Worm (Caenorhabditis elegans) whole organism, early embryonic: ENCODE results near the gene ZK1251.3.

Source experiments
- B0310.2 ChIP-seq: sonication (generic microtip); optimal IDR thresholded peaks from 2 replicates; lab custom pipeline; 2016; ENCODE audit warnings: mild to moderate bottlenecking, missing genetic modification characterization, missing compliant biosample characterization
- F13C5.2 ChIP-seq: sonication (generic microtip); optimal IDR thresholded peaks from 2 replicates; lab custom pipeline; 2017; ENCODE audit warnings: mild to moderate bottlenecking, missing genetic modification characterization, inconsistent platforms, missing compliant biosample characterization
- aly-1 ChIP-seq: sonication (generic microtip); optimal IDR thresholded peaks from 2 replicates; lab custom pipeline; 2016; ENCODE audit warnings: missing genetic modification characterization, missing compliant biosample characterization
- ama-1 ChIP-seq: fragments of 150-350 bp; optimal IDR thresholded peaks from 2 replicates; lab custom pipeline; 2014
- ceh-13 ChIP-seq: fragments of 200-800 bp; sonication (Bioruptor generic); optimal IDR thresholded peaks from 2 replicates; lab custom pipeline; 2018; ENCODE audit warnings: mild to moderate bottlenecking, missing genetic modification characterization, missing compliant biosample characterization
- ceh-36 ChIP-seq: sonication (generic microtip); optimal IDR thresholded peaks from 2 replicates; lab custom pipeline; 2016; ENCODE audit warnings: missing genetic modification characterization, inconsistent platforms, missing compliant biosample characterization
- ets-7 ChIP-seq: sonication (generic microtip); optimal IDR thresholded peaks from 2 replicates; lab custom pipeline; 2016; ENCODE audit warnings: missing genotype, missing genetic modification characterization, missing compliant biosample characterization
- flt-1 ChIP-seq: fragments of 200-800 bp; sonication (Bioruptor generic); IDR thresholded peaks from 2 replicates; pipeline ENCODE4 v1.3.6; 2022; ENCODE audit warnings: missing genetic modification characterization, missing compliant biosample characterization
- hmbx-1 ChIP-seq: sonication (generic microtip); optimal IDR thresholded peaks from 2 replicates; lab custom pipeline; 2016; ENCODE audit warnings: mild to moderate bottlenecking, missing genetic modification characterization, missing compliant biosample characterization
- hmg-4 ChIP-seq: fragments of 200-800 bp; sonication (Bioruptor generic); optimal IDR thresholded peaks from 2 replicates; lab custom pipeline; 2018; ENCODE audit warnings: mild to moderate bottlenecking, missing genetic modification characterization, missing compliant biosample characterization
- hnd-1 ChIP-seq: sonication (generic microtip); optimal IDR thresholded peaks from 2 replicates; lab custom pipeline; 2016; ENCODE audit warnings: missing genetic modification characterization, missing compliant biosample characterization
- pes-1 ChIP-seq: fragments of 200-800 bp; sonication (Bioruptor generic); IDR thresholded peaks from 2 replicates; pipeline ENCODE4 v1.3.6; 2022; ENCODE audit warnings: missing genetic modification reagents, missing genetic modification characterization, missing compliant biosample characterization
- scrt-1 ChIP-seq: fragments of 200-800 bp; sonication (Bioruptor generic); IDR thresholded peaks from 2 replicates; pipeline ENCODE4 v1.3.6; 2022; ENCODE audit warnings: missing genetic modification characterization, missing compliant biosample characterization
- sea-1 ChIP-seq: fragments of 200-800 bp; sonication (Bioruptor generic); conservative IDR thresholded peaks from 2 replicates; pipeline ENCODE4 v1.3.6; 2022; ENCODE audit warnings: missing genetic modification characterization, missing compliant biosample characterization
- tbx-11 ChIP-seq: fragments of 200-800 bp; sonication (Bioruptor generic); IDR thresholded peaks from 2 replicates; pipeline ENCODE4 v1.3.6; 2022; ENCODE audit warnings: missing genetic modification characterization, missing compliant biosample characterization
- tbx-37 ChIP-seq: fragments of 200-800 bp; sonication (Bioruptor generic); conservative IDR thresholded peaks from 2 replicates; pipeline ENCODE4 v1.3.6; 2022; ENCODE audit warnings: missing genetic modification reagents, missing genetic modification characterization, missing compliant biosample characterization
- tra-4 ChIP-seq: sonication (generic microtip); optimal IDR thresholded peaks from 2 replicates; lab custom pipeline; 2017; ENCODE audit warnings: missing genetic modification characterization, missing compliant biosample characterization

Gene ZK1251.3

ce11 chrIV:9653184-9653583 lies 30.3 kb upstream of the ZK1251.3 start, which contains the start of gene F58G6.3:
TSS of gene F58G6.3 (plus strand) at chrIV:9653535.
- no peak for TF ChIP-seq F13C5.2 (tag; lab: Kevin White, UChicago)
- TF ChIP-seq tbx-11 (GFP tag; lab: Robert Waterston, UW), result no peak
- TF ChIP-seq ets-7 (tag; lab: Kevin White, UChicago), result no peak

ce11 chrIV:9654017-9654416 lies 29.4 kb upstream of the ZK1251.3 start, which contains the start of gene F58G6.7:
TSS of gene F58G6.7 (plus strand) at chrIV:9654317.
- TF ChIP-seq ama-1 (lab: Kevin White, UChicago) (no peak), tbx-37 (GFP tag; lab: Robert Waterston, UW) (no peak), F13C5.2 (tag; lab: Kevin White, UChicago) (no peak), flt-1 (no peak), tra-4 (tag; lab: Kevin White, UChicago) (no peak), scrt-1 (GFP tag; lab: Robert Waterston, UW) (no peak), aly-1 (tag; lab: Kevin White, UChicago) (no peak), ets-7 (tag; lab: Kevin White, UChicago) (no peak), ceh-13 (GFP tag; lab: Kevin White, UChicago) (no peak), hnd-1 (no peak), hmg-4 (GFP tag; lab: Kevin White, UChicago) (no peak), tbx-11 (GFP tag; lab: Robert Waterston, UW) (no peak), B0310.2 (no peak)

- TF ChIP-seq B0310.2 (no peak), pes-1 (GFP tag; lab: Robert Waterston, UW) (no peak), ama-1 (lab: Kevin White, UChicago) (no peak), hmg-4 (GFP tag; lab: Kevin White, UChicago) (no peak), tbx-37 (GFP tag; lab: Robert Waterston, UW) (no peak), aly-1 (tag; lab: Kevin White, UChicago) (no peak), ceh-13 (GFP tag; lab: Kevin White, UChicago) (no peak), hnd-1 (no peak), sea-1 (GFP tag; lab: Robert Waterston, UW) (no peak), ceh-36 (tag; lab: Kevin White, UChicago) (no peak), hmbx-1 (tag; lab: Kevin White, UChicago) (no peak), tbx-11 (GFP tag; lab: Robert Waterston, UW) (no peak), F13C5.2 (tag; lab: Kevin White, UChicago) (no peak), flt-1 (no peak), tra-4 (tag; lab: Kevin White, UChicago) (no peak), ets-7 (tag; lab: Kevin White, UChicago) (no peak), scrt-1 (GFP tag; lab: Robert Waterston, UW) (no peak)
Measured at ce11 chrIV:9655556-9655955, 27.9 kb upstream of the ZK1251.3 start.

ce11 chrIV:9657753-9658152 lies 25.7 kb upstream of the ZK1251.3 start, which contains the start of gene acc-1:
TSS of gene acc-1 (plus strand) at chrIV:9658053.
- TF ChIP-seq tbx-11 (GFP tag; lab: Robert Waterston, UW) (no peak), hmbx-1 (tag; lab: Kevin White, UChicago) (no peak), tra-4 (tag; lab: Kevin White, UChicago) (no peak), ceh-13 (GFP tag; lab: Kevin White, UChicago) (no peak), pes-1 (GFP tag; lab: Robert Waterston, UW) (no peak), flt-1 (no peak), B0310.2 (no peak), ceh-36 (tag; lab: Kevin White, UChicago) (no peak), ets-7 (tag; lab: Kevin White, UChicago) (no peak), scrt-1 (GFP tag; lab: Robert Waterston, UW) (no peak), sea-1 (GFP tag; lab: Robert Waterston, UW) (no peak)

- no peak for TF ChIP-seq ceh-36 (tag; lab: Kevin White, UChicago)
- TF ChIP-seq B0310.2, result no peak
Measured at ce11 chrIV:9659999-9660398, 23.5 kb upstream of the ZK1251.3 start.

ce11 chrIV:9667084-9667483 lies 16.4 kb upstream of the ZK1251.3 start:
- TF ChIP-seq tra-4 (tag; lab: Kevin White, UChicago), result no peak
- TF ChIP-seq pes-1 (GFP tag; lab: Robert Waterston, UW), result no peak
- no peak for TF ChIP-seq tbx-37 (GFP tag; lab: Robert Waterston, UW)
- TF ChIP-seq tbx-11 (GFP tag; lab: Robert Waterston, UW), result no peak
- no peak for TF ChIP-seq B0310.2
- TF ChIP-seq hnd-1, result no peak
- no peak for TF ChIP-seq ets-7 (tag; lab: Kevin White, UChicago)
- no peak for TF ChIP-seq F13C5.2 (tag; lab: Kevin White, UChicago)
- TF ChIP-seq aly-1 (tag; lab: Kevin White, UChicago), result no peak
- no peak for TF ChIP-seq scrt-1 (GFP tag; lab: Robert Waterston, UW)
- no peak for TF ChIP-seq ceh-36 (tag; lab: Kevin White, UChicago)
- no peak for TF ChIP-seq ceh-13 (GFP tag; lab: Kevin White, UChicago)
- TF ChIP-seq hmbx-1 (tag; lab: Kevin White, UChicago), result no peak
- TF ChIP-seq ama-1 (lab: Kevin White, UChicago), result no peak

ce11 chrIV:9668103-9668672 lies 15.3 kb upstream of the ZK1251.3 start:
- no peak for TF ChIP-seq ceh-36 (tag; lab: Kevin White, UChicago)
- TF ChIP-seq ama-1 (lab: Kevin White, UChicago), result no peak
- no peak for TF ChIP-seq scrt-1 (GFP tag; lab: Robert Waterston, UW)
- TF ChIP-seq ceh-13 (GFP tag; lab: Kevin White, UChicago), result no peak
- TF ChIP-seq aly-1 (tag; lab: Kevin White, UChicago), result no peak
- TF ChIP-seq tbx-37 (GFP tag; lab: Robert Waterston, UW), result no peak
- no peak for TF ChIP-seq hmbx-1 (tag; lab: Kevin White, UChicago)
- no peak for TF ChIP-seq sea-1 (GFP tag; lab: Robert Waterston, UW)
- TF ChIP-seq ets-7 (tag; lab: Kevin White, UChicago), result no peak
- no peak for TF ChIP-seq pes-1 (GFP tag; lab: Robert Waterston, UW)
- TF ChIP-seq tbx-11 (GFP tag; lab: Robert Waterston, UW), result no peak
- no peak for TF ChIP-seq flt-1
- TF ChIP-seq hmg-4 (GFP tag; lab: Kevin White, UChicago), result no peak
- TF ChIP-seq F13C5.2 (tag; lab: Kevin White, UChicago), result no peak
